Fruit fly (Drosophila melanogaster): Measurements from ENCODE around the gene CG13039.

CG13039 gene

dm6 chr3L:16339873-16340272 is 13.3 kb upstream of the CG13039 start:
- no peak for TF ChIP-seq net (GFP tag; optimal IDR thresholded peaks at IDR 0.05)
- TF ChIP-seq CG6854 (GFP tag; optimal IDR thresholded peaks at IDR 0.05), result no peak
- TF ChIP-seq Blimp-1 (GFP tag; optimal IDR thresholded peaks at IDR 0.05), result peak; percentile 90
- TF ChIP-seq Ets96B (tag; optimal IDR thresholded peaks at IDR 0.05), result no peak
- TF ChIP-seq fd59A (GFP tag; optimal IDR thresholded peaks at IDR 0.05), result no peak
- no peak for TF ChIP-seq CG34406 (GFP tag; optimal IDR thresholded peaks at IDR 0.05)
- no peak for TF ChIP-seq CG3919 (GFP tag; optimal IDR thresholded peaks at IDR 0.05)
- no peak for TF ChIP-seq Hr38 (GFP tag; optimal IDR thresholded peaks at IDR 0.05)

- TF ChIP-seq CG4318 (GFP tag; optimal IDR thresholded peaks at IDR 0.05), result peak; percentile 28
- no peak for TF ChIP-seq Gug (GFP tag; IDR thresholded peaks at IDR 0.05)
- no peak for TF ChIP-seq OdsH (GFP tag; optimal IDR thresholded peaks at IDR 0.05)
- TF ChIP-seq CG9139 (GFP tag; optimal IDR thresholded peaks at IDR 0.05), result no peak
- TF ChIP-seq Ets21C (GFP tag; optimal IDR thresholded peaks at IDR 0.05), result no peak
- no peak for TF ChIP-seq CG32006 (GFP tag; optimal IDR thresholded peaks at IDR 0.05)
- TF ChIP-seq CG6276 (GFP tag; optimal IDR thresholded peaks at IDR 0.05), result no peak
- peak; percentile 34; the same call in 1 of the 3 replicates for TF ChIP-seq CG6163 (GFP tag; IDR thresholded peaks at IDR 0.05)
- TF ChIP-seq Eip93F (GFP tag; optimal IDR thresholded peaks at IDR 0.05), result no peak
- no peak for TF ChIP-seq lz (GFP tag; optimal IDR thresholded peaks at IDR 0.05)
- no peak for TF ChIP-seq svp (GFP tag)
- TF ChIP-seq Eip78C (GFP tag), result peak; percentile 81
- peak; percentile 69 for TF ChIP-seq CG15336 (GFP tag; IDR thresholded peaks at IDR 0.05)
- no peak for TF ChIP-seq ss (GFP tag; optimal IDR thresholded peaks at IDR 0.05)
- no peak for TF ChIP-seq CG3919 (GFP tag; optimal IDR thresholded peaks at IDR 0.05)
- no peak for TF ChIP-seq CG8319 (GFP tag; optimal IDR thresholded peaks at IDR 0.05)
- no peak for TF ChIP-seq Smox (GFP tag; optimal IDR thresholded peaks at IDR 0.05)
- peak; percentile 64 for TF ChIP-seq Hr4 (GFP tag; optimal IDR thresholded peaks at IDR 0.05)
- no peak for TF ChIP-seq CG10669 (GFP tag; optimal IDR thresholded peaks at IDR 0.05)
- TF ChIP-seq Sox102F (GFP tag; optimal IDR thresholded peaks at IDR 0.05), result no peak
- peak; percentile 74 for TF ChIP-seq CG8119 (GFP tag; IDR thresholded peaks at IDR 0.05)
- TF ChIP-seq dsx (GFP tag; optimal IDR thresholded peaks at IDR 0.05; ENCODE audit: poor library complexity, severe bottlenecking), result no peak
- TF ChIP-seq CG8632 (GFP tag; optimal IDR thresholded peaks at IDR 0.05), result no peak
- TF ChIP-seq CG11902 (GFP tag; optimal IDR thresholded peaks at IDR 0.05), result no peak
- no peak for TF ChIP-seq fd59A (GFP tag; optimal IDR thresholded peaks at IDR 0.05)
- no peak for TF ChIP-seq Eip75B (GFP tag; optimal IDR thresholded peaks at IDR 0.05)
- no peak for TF ChIP-seq net (GFP tag; optimal IDR thresholded peaks at IDR 0.05)
- TF ChIP-seq salr (GFP tag; optimal IDR thresholded peaks at IDR 0.05), result peak in 1 of 2 experiments; percentile 15
- no peak for TF ChIP-seq Ets96B (tag; optimal IDR thresholded peaks at IDR 0.05)
- no peak for TF ChIP-seq Hr38 (GFP tag; optimal IDR thresholded peaks at IDR 0.05)
- TF ChIP-seq CG7368 (GFP tag; optimal IDR thresholded peaks at IDR 0.05), result no peak
- no peak for TF ChIP-seq CG6808 (GFP tag; optimal IDR thresholded peaks at IDR 0.05)
- peak; percentile 31; the same call in 1 of the 3 replicates for TF ChIP-seq eg (GFP tag; IDR thresholded peaks at IDR 0.05)
- TF ChIP-seq CG34406 (GFP tag; optimal IDR thresholded peaks at IDR 0.05), result peak; percentile 9
- no peak for TF ChIP-seq Sox14 (GFP tag; optimal IDR thresholded peaks at IDR 0.05)
- no peak for TF ChIP-seq CG1621 (tag; optimal IDR thresholded peaks at IDR 0.05)
Observed at dm6 chr3L:16339463-16339862, 12.9 kb upstream of the CG13039 start.

dm6 chr3L:16338703-16339102 is 12.1 kb upstream of the CG13039 start, which contains the start of gene CG4998:
TSS of gene CG4998 (plus strand) at chr3L:16339003.
- peak; percentile 75 for TF ChIP-seq Blimp-1 (GFP tag; optimal IDR thresholded peaks at IDR 0.05)
- TF ChIP-seq svp (GFP tag), result no peak

Data from whole organism, prepupa.